Fruit fly (Drosophila melanogaster) whole organism, embryonic: Measurements from ENCODE around the gene Bub1.

ENCODE experiments used
- Awh ChIP-seq: fragments of 200-800 bp; sonication (Bioruptor generic); IDR thresholded peaks from 2 replicates; pipeline ENCODE4, ENCODE4 v1.3.6; 2022; ENCODE audit warnings: missing biosample characterization, missing genetic modification characterization
- Bgb ChIP-seq: fragments of 200-800 bp; sonication (Bioruptor generic); IDR thresholded peaks from 2 replicates; pipeline ENCODE4 v1.3.6; 2022; ENCODE audit warnings: missing biosample characterization, missing genetic modification characterization; ENCODE audit not compliant: partially characterized antibody
- CG12219 ChIP-seq: fragments of 200-800 bp; sonication (Bioruptor generic); optimal IDR thresholded peaks from 3 replicates; lab custom pipeline; 2018; ENCODE audit warnings: missing biosample characterization, mild to moderate bottlenecking, missing genetic modification characterization
- CG12299 ChIP-seq: fragments of 200-800 bp; sonication (Bioruptor generic); optimal IDR thresholded peaks from 2 replicates; lab custom pipeline; 2018; ENCODE audit warnings: missing biosample characterization, mild to moderate bottlenecking, missing genetic modification characterization
- CG12659 ChIP-seq: fragments of 200-800 bp; sonication (Bioruptor generic); optimal IDR thresholded peaks from 3 replicates; lab custom pipeline; 2017; ENCODE audit warnings: mild to moderate bottlenecking, missing biosample characterization, missing genetic modification reagents, missing genetic modification characterization
- CG14667 ChIP-seq: fragments of 200-800 bp; sonication (Bioruptor generic); IDR thresholded peaks from 2 replicates; pipeline ENCODE4 v1.3.6; 2022; ENCODE audit warnings: missing biosample characterization, missing genetic modification characterization
- CG15073 ChIP-seq: fragments of 200-800 bp; sonication (Bioruptor generic); optimal IDR thresholded peaks from 2 replicates; lab custom pipeline; 2016; ENCODE audit warnings: missing biosample characterization, missing genetic modification characterization
- CG15269 ChIP-seq: fragments of 200-800 bp; sonication (Bioruptor generic); optimal IDR thresholded peaks from 2 replicates; lab custom pipeline; 2018; ENCODE audit warnings: missing biosample characterization, mild to moderate bottlenecking, missing genetic modification characterization, moderate library complexity
- CG1647 ChIP-seq: fragments of 200-800 bp; sonication (Bioruptor generic); optimal IDR thresholded peaks from 3 replicates; lab custom pipeline; 2016; ENCODE audit warnings: missing biosample characterization, missing genetic modification characterization
- CG17361 ChIP-seq: fragments of 200-800 bp; sonication (Bioruptor generic); IDR thresholded peaks from 3 replicates; pipeline ENCODE4 v1.3.6; 2022; ENCODE audit warnings: missing biosample characterization, missing genetic modification characterization
- CG1792 ChIP-seq: fragments of 200-800 bp; sonication (Bioruptor generic); optimal IDR thresholded peaks from 2 replicates; lab custom pipeline; 2016; ENCODE audit warnings: missing biosample characterization, missing genetic modification characterization
- CG18262 ChIP-seq: fragments of 200-800 bp; optimal IDR thresholded peaks from 3 replicates; lab custom pipeline; 2019; ENCODE audit warnings: missing biosample characterization, mild to moderate bottlenecking, missing genetic modification characterization, moderate library complexity
- CG34376 ChIP-seq: fragments of 200-800 bp; sonication (Bioruptor generic); optimal IDR thresholded peaks from 2 replicates; lab custom pipeline; 2018; ENCODE audit warnings: missing biosample characterization, mild to moderate bottlenecking, missing genetic modification characterization
- CG3838 ChIP-seq: fragments of 200-800 bp; sonication (Bioruptor generic); optimal IDR thresholded peaks from 3 replicates; lab custom pipeline; 2016; ENCODE audit warnings: missing biosample characterization, missing genetic modification characterization
- CG42726 ChIP-seq: fragments of 200-800 bp; sonication (Bioruptor generic); IDR thresholded peaks from 2 replicates; pipeline ENCODE4 v1.3.6; 2022; ENCODE audit warnings: missing biosample characterization, missing genetic modification characterization; ENCODE audit not compliant: partially characterized antibody
- CG4707 ChIP-seq: fragments of 200-800 bp; sonication (Bioruptor generic); optimal IDR thresholded peaks from 2 replicates; lab custom pipeline; 2018; ENCODE audit warnings: missing biosample characterization, mild to moderate bottlenecking, missing genetic modification characterization, moderate library complexity
- CG6683 ChIP-seq: fragments of 200-800 bp; sonication (Bioruptor generic); optimal IDR thresholded peaks from 2 replicates; lab custom pipeline; 2017; ENCODE audit warnings: missing biosample characterization, mild to moderate bottlenecking, missing genetic modification characterization, missing genetic modification reagents
- CG7963 ChIP-seq: fragments of 200-800 bp; sonication (Bioruptor generic); IDR thresholded peaks from 3 replicates; pipeline ENCODE4 v1.3.6; 2022; ENCODE audit warnings: missing biosample characterization, missing genetic modification characterization; ENCODE audit not compliant: partially characterized antibody
- CG8478 ChIP-seq: fragments of >200 bp; optimal IDR thresholded peaks from 2 replicates; lab custom pipeline; 2018
- CG9797 ChIP-seq: fragments of 200-800 bp; sonication (Bioruptor generic); optimal IDR thresholded peaks from 3 replicates; lab custom pipeline; 2018; ENCODE audit warnings: missing biosample characterization, mild to moderate bottlenecking, missing genetic modification characterization
- CG9932 ChIP-seq: fragments of 200-800 bp; sonication (Bioruptor generic); IDR thresholded peaks from 2 replicates; pipeline ENCODE4 v1.3.6; 2022; ENCODE audit warnings: missing biosample characterization, missing genetic modification characterization
- CHES-1-like ChIP-seq: fragments of 200-800 bp; sonication (Bioruptor generic); optimal IDR thresholded peaks from 2 replicates; lab custom pipeline; 2016; ENCODE audit warnings: missing biosample characterization, missing genetic modification characterization
- CTCF ChIP-seq: fragments of 200-800 bp; sonication (Bioruptor generic); optimal IDR thresholded peaks from 2 replicates; lab custom pipeline; 2017; ENCODE audit warnings: missing biosample characterization, mild to moderate bottlenecking, missing genetic modification characterization, moderate library complexity
- Camta ChIP-seq: fragments of 200-800 bp; sonication (Bioruptor generic); optimal IDR thresholded peaks from 2 replicates; lab custom pipeline; 2016; ENCODE audit warnings: missing biosample characterization, missing genetic modification characterization
- Chrac-16 ChIP-seq: fragments of 200-800 bp; sonication (Bioruptor generic); optimal IDR thresholded peaks from 3 replicates; lab custom pipeline; 2016; ENCODE audit warnings: missing biosample characterization, missing genetic modification characterization
- CrebB ChIP-seq: fragments of 200-800 bp; sonication (Bioruptor generic); optimal IDR thresholded peaks from 3 replicates; lab custom pipeline; 2018; ENCODE audit warnings: missing biosample characterization, mild to moderate bottlenecking, missing genetic modification characterization
- Dfd ChIP-seq, 2 experiments: fragments of >200 bp; optimal IDR thresholded peaks; 2 replicates each; lab custom pipeline; 2017; ENCODE audit warnings: missing biosample characterization in 2 of 2, missing genetic modification characterization in 2 of 2
- Doc3 ChIP-seq: fragments of 200-800 bp; sonication (Bioruptor generic); IDR thresholded peaks from 3 replicates; pipeline ENCODE4 v1.3.6; 2022; ENCODE audit warnings: missing biosample characterization, missing genetic modification characterization; ENCODE audit not compliant: partially characterized antibody
- Hr51 ChIP-seq, 2 experiments: fragments of 200-800 bp; sonication (Bioruptor generic); optimal IDR thresholded peaks; 2 replicates in 1 of 2; 3 replicates in 1 of 2; lab custom pipeline; 2016 to 2018; ENCODE audit warnings: missing biosample characterization in 2 of 2, missing genetic modification characterization in 2 of 2, mild to moderate bottlenecking in 1 of 2, moderate library complexity in 1 of 2
- Lhr ChIP-seq: fragments of 200-800 bp; sonication (Bioruptor generic); optimal IDR thresholded peaks from 3 replicates; lab custom pipeline; 2017; ENCODE audit warnings: mild to moderate bottlenecking, missing biosample characterization, missing genetic modification reagents, missing genetic modification characterization
- Meics ChIP-seq: fragments of 200-800 bp; sonication (Bioruptor generic); optimal IDR thresholded peaks from 2 replicates; lab custom pipeline; 2017; ENCODE audit warnings: missing biosample characterization, mild to moderate bottlenecking, missing genetic modification characterization
- Mes4 ChIP-seq: fragments of 200-800 bp; sonication (Bioruptor generic); optimal IDR thresholded peaks from 2 replicates; lab custom pipeline; 2016; ENCODE audit warnings: missing biosample characterization, missing genetic modification characterization
- Nf-YB ChIP-seq: fragments of 200-800 bp; sonication (Bioruptor generic); optimal IDR thresholded peaks from 3 replicates; lab custom pipeline; 2019; ENCODE audit warnings: missing biosample characterization, mild to moderate bottlenecking, missing genetic modification characterization, moderate library complexity
- TFAM ChIP-seq: fragments of 200-800 bp; sonication (Bioruptor generic); optimal IDR thresholded peaks from 2 replicates; lab custom pipeline; 2017; ENCODE audit warnings: missing biosample characterization, missing genetic modification characterization, inconsistent platforms
- Tbp ChIP-seq: fragments of >200 bp; optimal IDR thresholded peaks from 2 replicates; lab custom pipeline; 2018; ENCODE audit warnings: missing biosample characterization, missing genetic modification characterization
- cg ChIP-seq: fragments of 200-800 bp; sonication (Bioruptor generic); optimal IDR thresholded peaks from 3 replicates; lab custom pipeline; 2019; ENCODE audit warnings: missing biosample characterization, mild to moderate bottlenecking, missing genetic modification characterization, moderate library complexity
- crc ChIP-seq: fragments of 200-800 bp; sonication (Bioruptor generic); optimal IDR thresholded peaks from 2 replicates; lab custom pipeline; 2016; ENCODE audit warnings: missing biosample characterization, missing genetic modification characterization
- cwo ChIP-seq: fragments of 200-800 bp; sonication (Bioruptor generic); optimal IDR thresholded peaks from 3 replicates; lab custom pipeline; 2017; ENCODE audit warnings: missing biosample characterization, missing genetic modification characterization, mild to moderate bottlenecking, moderate library complexity, missing genetic modification reagents
- dan ChIP-seq: fragments of 200-800 bp; sonication (Bioruptor generic); IDR thresholded peaks from 2 replicates; pipeline ENCODE4 v1.3.6; 2022; ENCODE audit warnings: missing biosample characterization, missing genetic modification characterization
- insv ChIP-seq, 2 experiments: fragments of 200-800 bp; sonication (Bioruptor generic); optimal IDR thresholded peaks; 3 replicates each; lab custom pipeline; 2016 to 2018; ENCODE audit warnings: missing biosample characterization in 2 of 2, missing genetic modification characterization in 2 of 2
- klu ChIP-seq: fragments of 200-800 bp; sonication (Bioruptor generic); IDR thresholded peaks from 2 replicates; pipeline ENCODE4 v1.3.6; 2022; ENCODE audit warnings: missing biosample characterization, missing genetic modification characterization
- mirr ChIP-seq: fragments of 200-800 bp; sonication (Bioruptor generic); optimal IDR thresholded peaks from 3 replicates; lab custom pipeline; 2018; ENCODE audit warnings: missing biosample characterization, mild to moderate bottlenecking, missing genetic modification characterization
- nerfin-2 ChIP-seq: fragments of 200-800 bp; sonication (Bioruptor generic); IDR thresholded peaks from 2 replicates; pipeline ENCODE4 v1.3.6; 2022; ENCODE audit warnings: missing biosample characterization, missing genetic modification characterization; ENCODE audit not compliant: partially characterized antibody
- nmo ChIP-seq: fragments of 200-800 bp; sonication (Bioruptor generic); optimal IDR thresholded peaks from 2 replicates; lab custom pipeline; 2018; ENCODE audit warnings: missing biosample characterization, mild to moderate bottlenecking, missing genetic modification characterization, moderate library complexity
- pfk ChIP-seq: fragments of 200-800 bp; sonication (Bioruptor generic); optimal IDR thresholded peaks from 2 replicates; lab custom pipeline; 2018; ENCODE audit warnings: missing biosample characterization, mild to moderate bottlenecking, missing genetic modification characterization, moderate library complexity
- run ChIP-seq: fragments of 200-800 bp; sonication (Bioruptor generic); optimal IDR thresholded peaks from 3 replicates; lab custom pipeline; 2018; ENCODE audit warnings: missing biosample characterization, mild to moderate bottlenecking, missing genetic modification characterization
- sim ChIP-seq: fragments of 200-800 bp; sonication (Bioruptor generic); IDR thresholded peaks from 2 replicates; pipeline ENCODE4 v1.3.6; 2022; ENCODE audit warnings: missing biosample characterization, missing genetic modification characterization
- slbo ChIP-seq: fragments of 200-800 bp; sonication (Bioruptor generic); IDR thresholded peaks from 2 replicates; pipeline ENCODE4 v1.3.6; 2022; ENCODE audit warnings: missing biosample characterization, missing genetic modification characterization
- sob ChIP-seq: fragments of 200-800 bp; sonication (Bioruptor generic); IDR thresholded peaks from 2 replicates; pipeline ENCODE4 v1.3.6; 2022; ENCODE audit warnings: missing biosample characterization, missing genetic modification characterization
- sug ChIP-seq: fragments of 200-800 bp; optimal IDR thresholded peaks from 2 replicates; lab custom pipeline; 2019; ENCODE audit warnings: missing biosample characterization, mild to moderate bottlenecking, missing genetic modification characterization, moderate library complexity
- tgo ChIP-seq: fragments of 200-800 bp; sonication (Bioruptor generic); IDR thresholded peaks from 3 replicates; pipeline ENCODE4 v1.3.6; 2022; ENCODE audit warnings: missing biosample characterization, missing genetic modification characterization

The Bub1 gene

DNA sequence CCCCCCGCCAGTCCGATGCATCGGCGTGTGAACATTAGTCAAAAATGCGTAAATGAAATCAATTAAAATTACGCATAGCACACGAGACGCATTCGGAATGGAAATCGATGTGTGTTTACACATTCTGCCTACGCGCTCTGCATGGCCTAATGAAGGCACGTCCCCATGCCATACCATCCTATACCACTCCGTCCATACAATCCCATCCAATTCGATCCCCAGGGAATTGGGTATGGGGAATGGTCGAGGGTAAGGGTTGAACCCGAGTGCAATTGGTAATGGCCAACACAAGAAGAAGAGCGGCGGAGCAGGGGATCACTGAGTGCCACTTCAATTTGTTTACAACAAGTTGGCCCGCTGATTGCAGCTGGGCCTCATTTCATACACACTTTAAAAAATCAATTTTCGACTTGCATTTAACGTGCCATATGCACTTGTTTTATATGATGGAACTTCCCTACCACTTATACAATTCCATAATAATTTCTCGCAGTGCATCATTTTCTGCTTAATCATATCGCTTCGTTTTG, 33.2 kb upstream of the Bub1 start (continued):
- TF ChIP-seq Mes4 (GFP tag; lab: Kevin White, UChicago) (no peak), CG1792 (no peak), CG3838 (GFP tag; lab: Kevin White, UChicago) (no peak), CG42726 (GFP tag; lab: Robert Waterston, UW) (no peak), CG9797 (GFP tag; lab: Kevin White, UChicago) (no peak), Camta (no peak), sim (no peak), sob (GFP tag; lab: Robert Waterston, UW) (no peak), klu (no peak), nmo (peak; percentile 26), Nf-YB (peak; percentile 13), dan (no peak), slbo (GFP tag; lab: Robert Waterston, UW) (no peak), CG12659 (GFP tag; lab: Kevin White, UChicago) (peak; percentile 6), CG12219 (GFP tag; lab: Kevin White, UChicago) (peak; percentile 29), CG4707 (GFP tag; lab: Kevin White, UChicago) (peak; percentile 21), CG1647 (GFP tag; lab: Kevin White, UChicago) (no peak), Bgb (GFP tag; lab: Robert Waterston, UW) (no peak), CG15269 (no peak), cwo (GFP tag; lab: Kevin White, UChicago) (no peak), run (tag; lab: Kevin White, UChicago) (no peak), tgo (GFP tag; lab: Robert Waterston, UW) (no peak), CG18262 (tag; lab: Kevin White, UChicago) (peak; percentile 64), crc (GFP tag; lab: Kevin White, UChicago) (no peak), CG34376 (GFP tag; lab: Kevin White, UChicago) (no peak), insv (GFP tag; optimal IDR thresholded peaks at IDR 0.05; lab: Kevin White, UChicago) (no peak), Chrac-16 (GFP tag; lab: Kevin White, UChicago) (peak; percentile 4), CG12299 (no peak), Lhr (GFP tag; lab: Kevin White, UChicago) (peak; percentile 31), CG17361 (GFP tag; lab: Robert Waterston, UW) (peak; percentile 57; the same call in 2 of the 3 replicates), CG14667 (GFP tag; lab: Robert Waterston, UW) (no peak), pfk (GFP tag; lab: Kevin White, UChicago) (no peak), Awh (GFP tag; lab: Robert Waterston, UW) (0 out of 2 replicates have a peak, but pooled peaks have one; percentile 18), Dfd (GFP tag; optimal IDR thresholded peaks at IDR 0.05; lab: Kevin White, UChicago) (no peak), CrebB (no peak), CG8478 (no peak), sug (tag; lab: Kevin White, UChicago) (no peak), cg (GFP tag; lab: Kevin White, UChicago) (no peak), Doc3 (GFP tag; lab: Robert Waterston, UW) (no peak), Hr51 (GFP tag; optimal IDR thresholded peaks at IDR 0.05; lab: Kevin White, UChicago) (peak in 1 of 2 experiments; percentile 15), CHES-1-like (GFP tag; lab: Kevin White, UChicago) (no peak), CTCF (GFP tag; lab: Kevin White, UChicago) (no peak), mirr (GFP tag; lab: Kevin White, UChicago) (no peak), nerfin-2 (no peak), Meics (GFP tag; lab: Kevin White, UChicago) (no peak), CG6683 (GFP tag; lab: Kevin White, UChicago) (no peak), TFAM (GFP tag; lab: Kevin White, UChicago) (no peak), CG9932 (no peak), CG15073 (GFP tag; lab: Kevin White, UChicago) (no peak), CG7963 (GFP tag; lab: Robert Waterston, UW) (no peak), Tbp (GFP tag; lab: Kevin White, UChicago) (no peak)
